Worm (Caenorhabditis elegans): ENCODE measurements around the gene nhr-22.

DNA sequence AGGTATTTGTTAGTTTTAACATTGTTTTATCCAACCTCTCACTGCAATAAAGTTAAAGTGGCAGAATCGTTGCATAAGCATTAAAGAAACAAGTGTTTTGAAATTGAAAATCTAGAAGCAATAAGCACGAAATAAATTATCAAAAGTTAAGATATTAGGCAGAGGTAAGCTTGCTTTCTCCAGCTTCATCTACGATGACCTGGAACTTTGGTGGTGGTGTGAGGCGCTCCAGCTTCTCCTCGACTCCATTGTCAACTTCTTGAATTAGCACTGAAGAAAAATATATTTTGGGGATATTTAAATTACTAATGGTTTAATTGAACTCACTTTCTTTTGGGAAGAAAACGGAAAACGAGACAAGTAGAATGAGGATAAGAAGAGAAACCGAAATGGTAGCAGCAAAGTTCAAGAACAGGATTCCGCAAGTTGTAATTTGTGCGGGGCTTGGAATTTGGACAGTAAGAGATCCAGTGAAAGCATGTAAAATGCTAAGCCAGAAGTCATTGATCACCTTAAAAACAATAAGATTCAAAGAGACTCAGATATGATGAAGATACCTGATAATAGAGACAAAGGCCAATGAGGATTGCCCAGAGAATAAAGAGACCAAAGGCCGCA, 44.2 kb upstream of the nhr-22 start:
- TF ChIP-seq unc-130 (GFP tag; optimal IDR thresholded peaks at IDR 0.05) (no peak), nfya-1 (tag; optimal IDR thresholded peaks at IDR 0.05; ENCODE audit: borderline replicate concordance, insufficient read depth) (no peak), dpl-1 (GFP tag; optimal IDR thresholded peaks at IDR 0.05) (no peak), pha-4 (tag; optimal IDR thresholded peaks at IDR 0.05) (no peak), atf-7 (tag; optimal IDR thresholded peaks at IDR 0.05) (no peak), aptf-2 (GFP tag; conservative IDR thresholded peaks at IDR 0.05) (no peak), ceh-58 (GFP tag; IDR thresholded peaks at IDR 0.05) (no peak), Y67H2A.10 (GFP tag; conservative IDR thresholded peaks at IDR 0.05) (no peak)
